Fruit fly (Drosophila melanogaster) whole organism, prepupa: ENCODE data around the gene Taf9.
A peak's percentile ranks its signal among the peaks of the same experiment; 100 is the strongest.

Source experiments
- Blimp-1 ChIP-seq: fragments of 200-800 bp; sonication (Bioruptor generic); optimal IDR thresholded peaks from 3 replicates; lab custom pipeline; 2017; ENCODE audit warnings: missing biosample characterization, missing genetic modification characterization, mild to moderate bottlenecking, moderate library complexity, missing genetic modification reagents
- CG10631 ChIP-seq: fragments of 200-800 bp; sonication (Bioruptor generic); optimal IDR thresholded peaks from 2 replicates; lab custom pipeline; 2016; ENCODE audit warnings: missing biosample characterization, missing genetic modification characterization
- CG11294 ChIP-seq: fragments of 200-800 bp; sonication (Bioruptor generic); IDR thresholded peaks from 2 replicates; pipeline ENCODE4 v1.3.6; 2022; ENCODE audit warnings: missing biosample characterization, missing genetic modification characterization
- CG11762 ChIP-seq: fragments of 200-800 bp; sonication (Bioruptor generic); optimal IDR thresholded peaks from 3 replicates; lab custom pipeline; 2016; ENCODE audit warnings: missing biosample characterization, missing genetic modification characterization; ENCODE audit not compliant: insufficient read depth
- CG11902 ChIP-seq: fragments of 200-800 bp; sonication (Bioruptor generic); optimal IDR thresholded peaks from 3 replicates; lab custom pipeline; 2016; ENCODE audit warnings: missing biosample characterization, missing genetic modification characterization
- CG15336 ChIP-seq: fragments of 200-800 bp; sonication (Bioruptor generic); IDR thresholded peaks from 2 replicates; pipeline ENCODE4 v1.3.6; 2022; ENCODE audit warnings: missing biosample characterization, missing genetic modification characterization
- CG1621 ChIP-seq: fragments of 200-800 bp; sonication (Bioruptor generic); optimal IDR thresholded peaks from 3 replicates; lab custom pipeline; 2018; ENCODE audit warnings: missing biosample characterization, mild to moderate bottlenecking, missing genetic modification characterization
- CG16779 ChIP-seq: fragments of 200-800 bp; sonication (Bioruptor generic); optimal IDR thresholded peaks from 3 replicates; lab custom pipeline; 2017; ENCODE audit warnings: missing biosample characterization, mild to moderate bottlenecking, missing genetic modification characterization
- CG31627 ChIP-seq: fragments of 200-800 bp; sonication (Bioruptor generic); optimal IDR thresholded peaks from 3 replicates; lab custom pipeline; 2016; ENCODE audit warnings: missing biosample characterization, missing genetic modification characterization
- CG6163 ChIP-seq: fragments of 200-800 bp; sonication (Bioruptor generic); IDR thresholded peaks from 3 replicates; pipeline ENCODE4 v1.3.6; 2022; ENCODE audit warnings: missing biosample characterization, missing genetic modification characterization
- CG6276 ChIP-seq: fragments of 200-800 bp; sonication (Bioruptor generic); optimal IDR thresholded peaks from 2 replicates; lab custom pipeline; 2017; ENCODE audit warnings: missing biosample characterization, mild to moderate bottlenecking, missing genetic modification characterization
- CG6792 ChIP-seq: fragments of 200-800 bp; sonication (Bioruptor generic); optimal IDR thresholded peaks from 3 replicates; lab custom pipeline; 2016; ENCODE audit warnings: missing biosample characterization, missing genetic modification characterization
- CG6808 ChIP-seq: fragments of 200-800 bp; sonication (Bioruptor generic); optimal IDR thresholded peaks from 3 replicates; lab custom pipeline; 2017; ENCODE audit warnings: missing biosample characterization, missing genetic modification characterization, mild to moderate bottlenecking, moderate library complexity, missing genetic modification reagents
- CG7368 ChIP-seq: fragments of 200-800 bp; sonication (Bioruptor generic); optimal IDR thresholded peaks from 3 replicates; lab custom pipeline; 2016; ENCODE audit warnings: missing biosample characterization, missing genetic modification characterization
- CG8319 ChIP-seq: fragments of 200-800 bp; sonication (Bioruptor generic); optimal IDR thresholded peaks from 3 replicates; lab custom pipeline; 2016; ENCODE audit warnings: missing biosample characterization, missing genetic modification characterization
- CG8632 ChIP-seq: fragments of 200-800 bp; sonication (Bioruptor generic); optimal IDR thresholded peaks from 3 replicates; lab custom pipeline; 2016; ENCODE audit warnings: missing biosample characterization, missing genetic modification characterization
- CG9139 ChIP-seq: fragments of 200-800 bp; sonication (Bioruptor generic); optimal IDR thresholded peaks from 3 replicates; lab custom pipeline; 2017; ENCODE audit warnings: missing biosample characterization, mild to moderate bottlenecking, missing genetic modification characterization
- Eip78C ChIP-seq: fragments of 200-800 bp; sonication (Bioruptor generic); peaks from one replicate; lab custom pipeline; 2016; ENCODE audit warnings: missing biosample characterization, missing genetic modification characterization
- Eip93F ChIP-seq: fragments of 200-800 bp; sonication (Bioruptor generic); optimal IDR thresholded peaks from 2 replicates; lab custom pipeline; 2016; ENCODE audit warnings: missing biosample characterization, mild to moderate bottlenecking, missing genetic modification characterization
- Gug ChIP-seq: fragments of 200-800 bp; sonication (Bioruptor generic); IDR thresholded peaks from 2 replicates; pipeline ENCODE4 v1.3.6; 2022; ENCODE audit warnings: missing biosample characterization, missing genetic modification characterization
- Hr38 ChIP-seq: sonication (Bioruptor generic); optimal IDR thresholded peaks from 2 replicates; lab custom pipeline; 2016; ENCODE audit warnings: missing biosample characterization, missing genetic modification characterization
- Met ChIP-seq: fragments of 200-800 bp; sonication (Bioruptor generic); optimal IDR thresholded peaks from 3 replicates; lab custom pipeline; 2016; ENCODE audit warnings: missing biosample characterization, missing genetic modification characterization
- Smox ChIP-seq: fragments of 200-800 bp; sonication (Bioruptor generic); optimal IDR thresholded peaks from 3 replicates; lab custom pipeline; 2016; ENCODE audit warnings: missing biosample characterization, missing genetic modification characterization
- Sox102F ChIP-seq: fragments of 200-800 bp; sonication (Bioruptor generic); optimal IDR thresholded peaks from 2 replicates; lab custom pipeline; 2016; ENCODE audit warnings: missing biosample characterization, mild to moderate bottlenecking, missing genetic modification characterization
- Sox15 ChIP-seq: fragments of 200-800 bp; sonication (Bioruptor generic); optimal IDR thresholded peaks from 3 replicates; lab custom pipeline; 2016; ENCODE audit warnings: missing biosample characterization, missing genetic modification characterization
- achi ChIP-seq: fragments of 200-800 bp; sonication (Bioruptor generic); optimal IDR thresholded peaks from 3 replicates; lab custom pipeline; 2016; ENCODE audit warnings: missing biosample characterization, missing genetic modification characterization
- acj6 ChIP-seq: fragments of 200-800 bp; sonication (Bioruptor generic); optimal IDR thresholded peaks from 3 replicates; lab custom pipeline; 2016; ENCODE audit warnings: missing biosample characterization, missing genetic modification characterization
- cyc ChIP-seq: fragments of 200-800 bp; sonication (Bioruptor generic); optimal IDR thresholded peaks from 3 replicates; lab custom pipeline; 2016; ENCODE audit warnings: missing biosample characterization, missing genetic modification characterization
- dsx ChIP-seq: fragments of 200-800 bp; optimal IDR thresholded peaks from 3 replicates; lab custom pipeline; 2019; ENCODE audit warnings: missing biosample characterization, mild to moderate bottlenecking, missing genetic modification characterization, moderate library complexity; ENCODE audit not compliant: poor library complexity, severe bottlenecking
- eg ChIP-seq: fragments of 200-800 bp; sonication (Bioruptor generic); IDR thresholded peaks from 3 replicates; pipeline ENCODE4 v1.3.6; 2022; ENCODE audit warnings: missing biosample characterization, missing genetic modification characterization
- esn ChIP-seq: fragments of 200-800 bp; sonication (Bioruptor generic); optimal IDR thresholded peaks from 2 replicates; lab custom pipeline; 2016; ENCODE audit warnings: missing biosample characterization, mild to moderate bottlenecking, missing genetic modification characterization, moderate library complexity
- fd85E ChIP-seq: fragments of 200-800 bp; sonication (Bioruptor generic); optimal IDR thresholded peaks from 3 replicates; lab custom pipeline; 2016; ENCODE audit warnings: missing biosample characterization, missing genetic modification characterization
- fkh ChIP-seq: fragments of 200-800 bp; sonication (Bioruptor generic); optimal IDR thresholded peaks from 3 replicates; lab custom pipeline; 2017; ENCODE audit warnings: missing biosample characterization, mild to moderate bottlenecking, missing genetic modification characterization, moderate library complexity
- net ChIP-seq: fragments of 200-800 bp; sonication (Bioruptor generic); optimal IDR thresholded peaks from 3 replicates; lab custom pipeline; 2016; ENCODE audit warnings: missing biosample characterization, missing genetic modification characterization
- pdm3 ChIP-seq: fragments of 200-800 bp; sonication (Bioruptor generic); optimal IDR thresholded peaks from 3 replicates; lab custom pipeline; 2016; ENCODE audit warnings: missing biosample characterization, missing genetic modification characterization
- salr ChIP-seq, 2 experiments: fragments of 200-800 bp; sonication (Bioruptor generic); optimal IDR thresholded peaks; 3 replicates each; lab custom pipeline; 2016 to 2018; ENCODE audit warnings: missing biosample characterization in 2 of 2, missing genetic modification characterization in 2 of 2, mild to moderate bottlenecking in 1 of 2
- ss ChIP-seq, 2 experiments: fragments of 200-800 bp; sonication (Bioruptor generic); optimal IDR thresholded peaks; 2 replicates in 1 of 2; 3 replicates in 1 of 2; lab custom pipeline; 2017 to 2018; ENCODE audit warnings: mild to moderate bottlenecking in 2 of 2, missing biosample characterization in 2 of 2, missing genetic modification characterization in 2 of 2, moderate library complexity in 1 of 2
- svp ChIP-seq: fragments of 200-800 bp; sonication (Bioruptor generic); peaks from one replicate; lab custom pipeline; 2016; ENCODE audit warnings: missing biosample characterization, missing genetic modification characterization
- topi ChIP-seq: fragments of 200-800 bp; sonication (Bioruptor generic); optimal IDR thresholded peaks from 3 replicates; lab custom pipeline; 2016; ENCODE audit warnings: missing biosample characterization, missing genetic modification characterization
- vri ChIP-seq: fragments of 200-800 bp; sonication (Bioruptor generic); optimal IDR thresholded peaks from 3 replicates; lab custom pipeline; 2016; ENCODE audit warnings: missing biosample characterization, mild to moderate bottlenecking, missing genetic modification characterization

Gene Taf9

dm6 chrX:17886449-17887207, 44.7 kb downstream of the Taf9 start (continued):
- TF ChIP-seq CG10631 (GFP tag; lab: Kevin White, UChicago) (peak; percentile 16), Met (GFP tag; lab: Kevin White, UChicago) (peak; percentile 36), eg (GFP tag; lab: Robert Waterston, UW) (peak; percentile 53), dsx (peak; percentile 64), CG11294 (GFP tag; lab: Robert Waterston, UW) (no peak), Blimp-1 (GFP tag; lab: Kevin White, UChicago) (no peak), CG6276 (GFP tag; lab: Kevin White, UChicago) (peak; percentile 88), CG8632 (GFP tag; lab: Kevin White, UChicago) (peak; percentile 43), salr (GFP tag; optimal IDR thresholded peaks at IDR 0.05; lab: Kevin White, UChicago) (peak in 1 of 2 experiments; percentile 85), CG15336 (GFP tag; lab: Robert Waterston, UW) (peak; percentile 65), Sox102F (GFP tag; lab: Kevin White, UChicago) (peak; percentile 35), CG6792 (GFP tag; lab: Kevin White, UChicago) (no peak), Gug (GFP tag; lab: Robert Waterston, UW) (no peak; the same call in 1 of the 2 replicates), CG9139 (peak; percentile 77), CG6163 (peak; percentile 66)
- TF ChIP-seq, all 60 proteins: peak for 38

dm6 chrX:17887208-17887627, 45.3 kb downstream of the Taf9 start, which contains the start of gene mnb:
mnb (minus strand) TSS chrX:17887222.
- TF ChIP-seq CG8319 (GFP tag; lab: Kevin White, UChicago) (no peak), CG31627 (peak; percentile 7), fkh (GFP tag; lab: Kevin White, UChicago) (no peak), Eip78C (GFP tag; lab: Kevin White, UChicago) (no peak), Smox (GFP tag; lab: Kevin White, UChicago) (no peak), CG6276 (GFP tag; lab: Kevin White, UChicago) (no peak), acj6 (peak; percentile 4), CG11902 (GFP tag; lab: Kevin White, UChicago) (no peak), Hr38 (GFP tag; lab: Kevin White, UChicago) (no peak), topi (GFP tag; lab: Kevin White, UChicago) (no peak), esn (peak; percentile 32), CG16779 (tag; lab: Kevin White, UChicago) (no peak), Sox15 (no peak), Gug (GFP tag; lab: Robert Waterston, UW) (no peak), CG11762 (GFP tag; lab: Kevin White, UChicago) (no peak), CG7368 (GFP tag; lab: Kevin White, UChicago) (no peak), net (GFP tag; lab: Kevin White, UChicago) (no peak), CG1621 (tag; lab: Kevin White, UChicago) (no peak), pdm3 (GFP tag; lab: Kevin White, UChicago) (no peak), CG9139 (no peak), Eip93F (GFP tag; lab: Kevin White, UChicago) (no peak), Sox102F (GFP tag; lab: Kevin White, UChicago) (no peak), svp (GFP tag; lab: Kevin White, UChicago) (peak; percentile 73), CG8632 (GFP tag; lab: Kevin White, UChicago) (no peak), ss (GFP tag; optimal IDR thresholded peaks at IDR 0.05; lab: Kevin White, UChicago) (no peak), achi (GFP tag; lab: Kevin White, UChicago) (no peak), cyc (GFP tag; lab: Kevin White, UChicago) (no peak), salr (GFP tag; optimal IDR thresholded peaks at IDR 0.05; lab: Kevin White, UChicago) (no peak), vri (no peak), CG6808 (GFP tag; lab: Kevin White, UChicago) (no peak), fd85E (GFP tag; lab: Kevin White, UChicago) (no peak)
